Worm (Caenorhabditis elegans): ENCODE results near the gene asm-1.

Gene asm-1

DNA sequence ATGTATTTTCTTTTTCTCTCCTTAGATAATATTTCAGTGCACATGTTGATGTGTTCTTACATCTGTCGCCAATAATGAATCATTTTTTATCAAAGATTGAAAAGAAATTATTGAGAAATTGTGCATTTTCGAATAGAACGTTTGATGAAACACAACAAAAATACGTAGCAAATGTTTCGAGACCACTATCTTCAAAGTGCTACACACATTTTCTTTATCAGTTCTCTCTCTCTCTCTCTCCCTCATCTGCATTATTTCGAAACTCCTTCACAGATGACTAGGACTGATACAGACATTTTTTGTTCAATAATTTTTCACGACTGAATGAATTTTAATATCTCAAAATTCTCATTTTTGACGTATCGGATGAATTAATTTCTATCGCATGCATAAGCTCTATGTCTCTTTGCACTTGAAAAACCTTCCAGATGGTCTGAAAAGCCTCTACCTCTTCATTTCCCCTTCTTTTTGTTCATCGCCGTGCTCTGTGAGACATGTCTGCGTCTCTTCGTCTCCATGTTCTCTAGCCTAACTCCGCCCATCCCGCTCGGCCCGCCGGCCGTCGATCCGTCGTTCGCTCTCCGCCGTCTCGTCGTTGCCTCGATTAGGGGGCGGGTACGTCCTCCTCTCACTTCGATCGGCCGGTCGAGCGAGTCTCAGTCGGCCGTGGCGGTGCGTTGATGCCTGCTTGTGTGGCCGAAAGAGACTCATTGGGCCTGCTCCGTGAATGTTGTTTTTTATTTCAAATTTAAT lies 33.6 kb downstream of the asm-1 start:
- TF ChIP-seq rcor-1 (GFP tag; IDR thresholded peaks at IDR 0.05) (no peak), snpc-1.1 (tag; optimal IDR thresholded peaks at IDR 0.05; ENCODE audit: insufficient read depth) (no peak), snpc-1.3 (tag; optimal IDR thresholded peaks at IDR 0.05; ENCODE audit: insufficient read depth) (no peak), madf-10 (tag; optimal IDR thresholded peaks at IDR 0.05) (peak; percentile 89), egl-18 (GFP tag; IDR thresholded peaks at IDR 0.05) (no peak), ztf-18 (tag; optimal IDR thresholded peaks at IDR 0.05) (no peak), madf-3 (GFP tag; IDR thresholded peaks at IDR 0.05) (no peak), cebp-1 (GFP tag; IDR thresholded peaks at IDR 0.05) (no peak; the same call in 1 of the 2 replicates), cebp-1 (tag; optimal IDR thresholded peaks at IDR 0.05) (peak; percentile 82), ztf-25 (GFP tag; IDR thresholded peaks at IDR 0.05) (no peak), mel-28 (tag; optimal IDR thresholded peaks at IDR 0.05; ENCODE audit: borderline replicate concordance) (no peak), rec-8 (tag; optimal IDR thresholded peaks at IDR 0.05) (no peak), nfyb-1 (GFP tag; IDR thresholded peaks at IDR 0.05) (0 out of 2 replicates have a peak, but pooled peaks have one; percentile 14), lir-1 (GFP tag; conservative IDR thresholded peaks at IDR 0.05) (no peak), chd-7 (tag; optimal IDR thresholded peaks at IDR 0.05) (no peak), athp-1 (tag; optimal IDR thresholded peaks at IDR 0.05) (no peak), F49E8.2 (tag; optimal IDR thresholded peaks at IDR 0.05; ENCODE audit: insufficient read depth) (no peak), hlh-26 (GFP tag; conservative IDR thresholded peaks at IDR 0.05) (no peak), ekl-4 (GFP tag; IDR thresholded peaks at IDR 0.05) (no peak), B0035.1 (tag; optimal IDR thresholded peaks at IDR 0.05) (no peak), B0336.3 (GFP tag; IDR thresholded peaks at IDR 0.05) (no peak), B0019.2 (GFP tag; conservative IDR thresholded peaks at IDR 0.05) (no peak), ceh-40 (GFP tag; IDR thresholded peaks at IDR 0.05) (no peak), Y53F4B.3 (GFP tag; IDR thresholded peaks at IDR 0.05) (no peak), nhr-80 (tag; optimal IDR thresholded peaks at IDR 0.05) (peak; percentile 65), ztf-3 (GFP tag; optimal IDR thresholded peaks at IDR 0.05) (no peak), bed-1 (GFP tag; IDR thresholded peaks at IDR 0.05) (no peak), efl-1 (GFP tag; optimal IDR thresholded peaks at IDR 0.05) (no peak), hsf-1 (GFP tag; IDR thresholded peaks at IDR 0.05) (no peak), F57A8.1 (GFP tag; optimal IDR thresholded peaks at IDR 0.05) (no peak), hmg-1.2 (GFP tag; IDR thresholded peaks at IDR 0.05) (peak; percentile 67; the same call in 1 of the 2 replicates), K12H6.12 (tag; optimal IDR thresholded peaks at IDR 0.05) (peak; percentile 28), egrh-3 (GFP tag; IDR thresholded peaks at IDR 0.05) (peak; percentile 86; the same call in 1 of the 2 replicates), madf-6 (GFP tag; IDR thresholded peaks at IDR 0.05) (no peak), dox-1 (GFP tag; IDR thresholded peaks at IDR 0.05) (peak; percentile 31; the same call in 1 of the 2 replicates), unc-62 (GFP tag; optimal IDR thresholded peaks at IDR 0.05) (peak; percentile 51), him-1 (tag; optimal IDR thresholded peaks at IDR 0.05) (no peak), ceh-91 (GFP tag; IDR thresholded peaks at IDR 0.05) (0 out of 2 replicates have a peak, but pooled peaks have one; percentile 18), F55B11.4 (tag; optimal IDR thresholded peaks at IDR 0.05; ENCODE audit: borderline replicate concordance, insufficient read depth) (no peak), nfya-2 (GFP tag; IDR thresholded peaks at IDR 0.05) (no peak), F10E7.11 (tag; optimal IDR thresholded peaks at IDR 0.05) (no peak), zfh-2 (GFP tag; conservative IDR thresholded peaks at IDR 0.05) (peak; percentile 98), snpc-4 (GFP tag; optimal IDR thresholded peaks at IDR 0.05) (no peak), snpc-4 (tag; optimal IDR thresholded peaks at IDR 0.05) (no peak), unc-130 (GFP tag; optimal IDR thresholded peaks at IDR 0.05) (no peak), lin-26 (GFP tag; IDR thresholded peaks at IDR 0.05) (no peak), F52B5.7 (tag; optimal IDR thresholded peaks at IDR 0.05) (peak; percentile 23)

All from whole organism, young adult.